Fruit fly (Drosophila melanogaster): ENCODE data around the gene ND-51.

ND-51 gene

DNA sequence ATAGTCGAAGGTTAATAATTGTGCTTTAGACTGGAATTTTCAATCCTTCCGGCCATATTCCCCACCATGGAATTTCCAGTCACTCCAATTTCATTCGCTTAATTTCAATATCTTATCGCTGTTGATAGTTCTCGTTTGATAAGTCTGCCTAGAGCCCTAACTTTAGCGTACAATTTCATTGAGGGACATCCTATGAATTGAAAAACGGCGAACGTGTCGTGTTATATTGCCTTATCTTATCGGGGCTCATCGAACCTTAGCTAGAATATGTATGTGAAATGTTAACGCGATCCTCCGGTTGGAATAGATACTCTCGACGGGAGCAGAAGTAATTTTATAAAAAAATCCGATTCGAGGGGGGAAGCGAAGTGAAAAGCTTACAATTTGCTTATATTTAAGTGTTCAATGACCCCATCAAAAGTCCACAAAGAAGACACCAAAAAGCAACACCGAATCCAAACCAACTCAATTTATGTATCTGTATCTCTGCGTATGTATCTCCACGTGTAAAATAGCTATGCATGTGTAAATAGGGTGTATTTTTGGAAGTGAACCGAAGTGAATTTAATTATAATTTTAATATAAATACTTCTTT is 27.1 kb upstream of the ND-51 start (continued):
- TF ChIP-seq CG13624 (GFP tag; optimal IDR thresholded peaks at IDR 0.05) (no peak), CG4820 (GFP tag; optimal IDR thresholded peaks at IDR 0.05) (no peak), CG17612 (GFP tag; IDR thresholded peaks at IDR 0.05) (no peak), HLH54F (GFP tag; optimal IDR thresholded peaks at IDR 0.05) (no peak), sd (tag; optimal IDR thresholded peaks at IDR 0.05) (peak; percentile 59), org-1 (GFP tag; optimal IDR thresholded peaks at IDR 0.05) (no peak), lbe (GFP tag; optimal IDR thresholded peaks at IDR 0.05) (no peak), trem (tag; optimal IDR thresholded peaks at IDR 0.05) (no peak), gt (GFP tag; IDR thresholded peaks at IDR 0.05) (no peak), Ets65A (GFP tag) (no peak), sens (GFP tag) (peak; percentile 2), slou (GFP tag; optimal IDR thresholded peaks at IDR 0.05) (no peak), CG8359 (GFP tag; optimal IDR thresholded peaks at IDR 0.05; ENCODE audit: borderline replicate concordance) (no peak), CG7357 (GFP tag; IDR thresholded peaks at IDR 0.05) (no peak)

DNA sequence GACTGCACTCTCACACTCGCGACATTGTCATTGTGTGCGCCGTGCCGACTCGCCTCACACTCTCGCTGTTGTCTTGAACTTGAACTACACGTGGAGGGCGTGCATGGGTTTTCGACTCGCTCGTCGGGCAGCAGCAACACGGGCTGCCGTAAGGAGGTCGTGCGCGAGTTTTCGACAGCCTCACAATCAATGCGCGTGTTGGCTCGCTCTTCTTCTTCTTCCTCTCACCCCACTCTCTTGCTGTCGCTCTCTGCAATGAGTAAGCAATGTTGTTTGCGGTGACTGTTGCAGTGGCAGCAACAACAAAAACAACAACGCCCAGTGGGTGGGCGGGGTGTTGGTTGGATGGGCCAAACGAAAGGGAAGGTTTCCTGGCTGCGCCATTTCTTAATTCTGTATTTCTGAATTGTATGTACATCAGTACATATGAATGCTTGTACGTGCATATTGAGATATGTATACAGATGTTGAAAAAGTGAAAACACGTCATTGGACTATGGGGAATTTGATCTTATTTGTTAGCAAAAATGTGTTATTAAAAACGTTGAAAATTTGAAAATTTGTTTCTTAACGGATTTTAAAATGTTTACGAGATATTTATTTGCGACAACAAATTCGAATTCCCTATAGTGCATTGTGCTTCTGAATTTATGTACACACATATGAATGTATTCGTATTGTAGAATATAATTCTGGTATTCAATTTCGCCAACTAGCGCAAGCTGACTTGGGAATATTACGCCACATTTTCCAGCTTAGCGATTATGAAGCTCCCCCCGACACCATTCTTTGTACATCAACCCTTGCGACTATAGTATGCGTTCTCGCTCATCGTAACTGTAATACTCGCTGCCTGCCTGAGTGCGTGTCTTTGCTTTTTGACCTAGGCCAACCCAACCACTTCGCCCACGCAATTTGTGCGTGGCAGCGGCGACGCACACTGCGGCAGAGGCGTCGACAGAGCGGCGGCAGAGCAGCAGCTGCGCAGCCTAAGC is 26.1 kb upstream of the ND-51 start:
- TF ChIP-seq lab (GFP tag; optimal IDR thresholded peaks at IDR 0.05) (peak; percentile 46), Xbp1 (GFP tag; optimal IDR thresholded peaks at IDR 0.05) (no peak), lilli (GFP tag; optimal IDR thresholded peaks at IDR 0.05) (peak; percentile 38), zfh2 (GFP tag; optimal IDR thresholded peaks at IDR 0.05) (peak; percentile 42), cwo (GFP tag; optimal IDR thresholded peaks at IDR 0.05) (peak; percentile 98), pita (GFP tag; optimal IDR thresholded peaks at IDR 0.05) (no peak), CG1529 (GFP tag; optimal IDR thresholded peaks at IDR 0.05) (no peak), CG10209 (GFP tag; optimal IDR thresholded peaks at IDR 0.05) (peak; percentile 0), mirr (GFP tag; optimal IDR thresholded peaks at IDR 0.05) (peak; percentile 94), HLH3B (GFP tag; IDR thresholded peaks at IDR 0.05) (no peak), scrt (GFP tag; optimal IDR thresholded peaks at IDR 0.05) (peak; percentile 64), fd64A (GFP tag; optimal IDR thresholded peaks at IDR 0.05) (peak; percentile 2), vvl (GFP tag; IDR thresholded peaks at IDR 0.05) (peak; percentile 61), Opbp (GFP tag; IDR thresholded peaks at IDR 0.05; ENCODE audit: partially characterized antibody) (peak; percentile 82), Xrp1 (GFP tag; IDR thresholded peaks at IDR 0.05) (0 out of 2 replicates have a peak, but pooled peaks have one; percentile 5), Neu2 (GFP tag; optimal IDR thresholded peaks at IDR 0.05; ENCODE audit: borderline replicate concordance) (no peak), Ssrp (tag; optimal IDR thresholded peaks at IDR 0.05) (peak; percentile 27), bab2 (GFP tag; optimal IDR thresholded peaks at IDR 0.05) (peak; percentile 24), CG10147 (GFP tag; optimal IDR thresholded peaks at IDR 0.05) (no peak), unpg (GFP tag; optimal IDR thresholded peaks at IDR 0.05) (peak; percentile 6), CG9932 (GFP tag; IDR thresholded peaks at IDR 0.05) (peak; percentile 39; the same call in 1 of the 2 replicates), eve (GFP tag; optimal IDR thresholded peaks at IDR 0.05) (no peak), slbo (GFP tag; IDR thresholded peaks at IDR 0.05) (peak; percentile 15; the same call in 1 of the 2 replicates), CG10431 (GFP tag; optimal IDR thresholded peaks at IDR 0.05) (peak; percentile 22), sens (GFP tag) (peak; percentile 91), CG2678 (tag; optimal IDR thresholded peaks at IDR 0.05) (peak; percentile 30), CG17568 (GFP tag; optimal IDR thresholded peaks at IDR 0.05) (peak; percentile 51), CG6765 (GFP tag; optimal IDR thresholded peaks at IDR 0.05) (peak; percentile 38), nerfin-1 (tag; optimal IDR thresholded peaks at IDR 0.05) (peak; percentile 76), gce (GFP tag; IDR thresholded peaks at IDR 0.05) (peak; percentile 77; the same call in 2 of the 3 replicates), grau (tag; optimal IDR thresholded peaks at IDR 0.05) (peak; percentile 54), CG31365 (tag; optimal IDR thresholded peaks at IDR 0.05) (no peak), bbx (GFP tag; IDR thresholded peaks at IDR 0.05; ENCODE audit: partially characterized antibody) (peak; percentile 71)
